Worm (Caenorhabditis elegans) whole organism, dauer: ENCODE measurements around the gene lron-3.

Experiments used
- unc-62 ChIP-seq: sonication (generic microtip); optimal IDR thresholded peaks from 2 replicates; lab custom pipeline; 2017; ENCODE audit warnings: missing biosample characterization, missing genetic modification reagents, missing genetic modification characterization

lron-3 gene

ce11 chrX:15567986-15568940 is 10.5 kb upstream of the lron-3 start, which contains the start of gene dyn-1:
dyn-1 (plus strand) TSS chrX:15568890.
- no peak for TF ChIP-seq unc-62 (GFP tag; lab: Kevin White, UChicago)

- no peak for TF ChIP-seq unc-62 (GFP tag; lab: Kevin White, UChicago)
Observed at ce11 chrX:15566640-15567039, 8.9 kb upstream of the lron-3 start.

ce11 chrX:15564338-15564737 is 6.6 kb upstream of the lron-3 start:
- no peak for TF ChIP-seq unc-62 (GFP tag; lab: Kevin White, UChicago)

- TF ChIP-seq unc-62 (GFP tag; lab: Kevin White, UChicago), result no peak
Observed at ce11 chrX:15559473-15559872, 1.7 kb upstream of the lron-3 start.

ce11 chrX:15555529-15555928 is 2.2 kb downstream of the lron-3 start:
- TF ChIP-seq unc-62 (GFP tag; lab: Kevin White, UChicago), result no peak

- TF ChIP-seq unc-62 (GFP tag; lab: Kevin White, UChicago), result no peak
Observed at ce11 chrX:15554910-15555309, 2.8 kb downstream of the lron-3 start.

ce11 chrX:15552024-15552769 is 5.6 kb downstream of the lron-3 start:
- no peak for TF ChIP-seq unc-62 (GFP tag; lab: Kevin White, UChicago)

ce11 chrX:15550769-15551168 is 7.0 kb downstream of the lron-3 start:
- TF ChIP-seq unc-62 (GFP tag; lab: Kevin White, UChicago), result no peak

- TF ChIP-seq unc-62 (GFP tag; lab: Kevin White, UChicago), result no peak
Observed at ce11 chrX:15547896-15548295, 9.9 kb downstream of the lron-3 start.

ce11 chrX:15546943-15547342 is 10.8 kb downstream of the lron-3 start:
- no peak for TF ChIP-seq unc-62 (GFP tag; lab: Kevin White, UChicago)

- no peak for TF ChIP-seq unc-62 (GFP tag; lab: Kevin White, UChicago)
Observed at ce11 chrX:15545485-15545884, 12.3 kb downstream of the lron-3 start.

ce11 chrX:15544671-15545070 is 13.1 kb downstream of the lron-3 start:
- no peak for TF ChIP-seq unc-62 (GFP tag; lab: Kevin White, UChicago)

ce11 chrX:15541437-15541836 is 16.3 kb downstream of the lron-3 start:
- no peak for TF ChIP-seq unc-62 (GFP tag; lab: Kevin White, UChicago)

ce11 chrX:15539299-15539698 is 18.4 kb downstream of the lron-3 start:
- no peak for TF ChIP-seq unc-62 (GFP tag; lab: Kevin White, UChicago)

- no peak for TF ChIP-seq unc-62 (GFP tag; lab: Kevin White, UChicago)
Observed at ce11 chrX:15537362-15537761, 20.4 kb downstream of the lron-3 start, which contains the start of the genes olrn-1 and C02C6.14. olrn-1 (plus strand) TSS chrX:15537662. C02C6.14 (plus strand) TSS chrX:15537665.

ce11 chrX:15536017-15536416 is 21.7 kb downstream of the lron-3 start:
- TF ChIP-seq unc-62 (GFP tag; lab: Kevin White, UChicago), result no peak
